Worm (Caenorhabditis elegans) whole organism, L2 larva: ENCODE results near the gene Y48B6A.13.

Experiments
- C34F6.9 ChIP-seq: fragments of 150-350 bp; optimal IDR thresholded peaks from 2 replicates; lab custom pipeline; 2014; ENCODE audit warnings: missing biosample characterization, missing genetic modification characterization
- F13H6.1 ChIP-seq: sonication (generic microtip); optimal IDR thresholded peaks from 2 replicates; lab custom pipeline; 2016; ENCODE audit warnings: missing genetic modification characterization, missing compliant biosample characterization
- R02D3.7 ChIP-seq: fragments of 150-350 bp; optimal IDR thresholded peaks from 2 replicates; lab custom pipeline; 2014; ENCODE audit warnings: missing biosample characterization, missing genetic modification characterization
- Y55F3AM.14 ChIP-seq: fragments of 200-800 bp; sonication (Bioruptor generic); optimal IDR thresholded peaks from 2 replicates; lab custom pipeline; 2018; ENCODE audit warnings: mild to moderate bottlenecking, missing genetic modification characterization, missing compliant biosample characterization
- aly-2 ChIP-seq: fragments of 150-350 bp; optimal IDR thresholded peaks from 2 replicates; lab custom pipeline; 2014; ENCODE audit warnings: missing biosample characterization, missing genetic modification characterization
- ama-1 ChIP-seq: fragments of 150-350 bp; optimal IDR thresholded peaks from 2 replicates; lab custom pipeline; 2018; ENCODE audit warnings: inconsistent platforms
- ceh-16 ChIP-seq: fragments of 150-350 bp; optimal IDR thresholded peaks from 2 replicates; lab custom pipeline; 2014; ENCODE audit warnings: missing biosample characterization, missing genetic modification characterization
- elt-3 ChIP-seq: sonication (generic microtip); optimal IDR thresholded peaks from 2 replicates; lab custom pipeline; 2017; ENCODE audit warnings: missing biosample characterization, missing genetic modification characterization
- gmeb-1 ChIP-seq: fragments of 150-350 bp; optimal IDR thresholded peaks from 2 replicates; lab custom pipeline; 2014; ENCODE audit warnings: missing biosample characterization, missing genetic modification characterization
- lin-11 ChIP-seq: fragments of 150-350 bp; sonication (generic microtip); optimal IDR thresholded peaks from 2 replicates; lab custom pipeline; 2014; ENCODE audit warnings: missing biosample characterization, missing genetic modification characterization, inconsistent platforms, mixed read lengths
- lin-39 ChIP-seq: fragments of 150-350 bp; optimal IDR thresholded peaks from 2 replicates; lab custom pipeline; 2014; ENCODE audit warnings: missing biosample characterization, missing genetic modification reagents, missing genetic modification characterization
- mab-5 ChIP-seq: fragments of 150-350 bp; optimal IDR thresholded peaks from 2 replicates; lab custom pipeline; 2014; ENCODE audit warnings: missing biosample characterization, missing genetic modification characterization
- mdl-1 ChIP-seq, 2 experiments: fragments of 150-350 bp in 1 of 2; sonication (generic microtip) in 1 of 2; optimal IDR thresholded peaks; 2 replicates each; lab custom pipeline; 2017; ENCODE audit warnings: missing biosample characterization in 2 of 2, missing genetic modification characterization in 2 of 2
- nhr-10 ChIP-seq: sonication (generic microtip); optimal IDR thresholded peaks from 2 replicates; lab custom pipeline; 2017; ENCODE audit warnings: missing biosample characterization, missing genetic modification characterization
- nhr-12 ChIP-seq: fragments of 150-350 bp; optimal IDR thresholded peaks from 2 replicates; lab custom pipeline; 2014; ENCODE audit warnings: missing biosample characterization, missing genetic modification characterization
- nhr-129 ChIP-seq: fragments of 150-350 bp; optimal IDR thresholded peaks from 2 replicates; lab custom pipeline; 2014; ENCODE audit warnings: missing biosample characterization, missing genetic modification characterization
- nhr-23 ChIP-seq: fragments of 150-350 bp; optimal IDR thresholded peaks from 2 replicates; lab custom pipeline; 2014; ENCODE audit warnings: missing biosample characterization, missing genetic modification reagents, missing genetic modification characterization
- nhr-237 ChIP-seq: fragments of 150-350 bp; optimal IDR thresholded peaks from 2 replicates; lab custom pipeline; 2014; ENCODE audit warnings: missing biosample characterization, missing genetic modification characterization
- nhr-6 ChIP-seq: fragments of 150-350 bp; optimal IDR thresholded peaks from 2 replicates; lab custom pipeline; 2014; ENCODE audit warnings: missing biosample characterization, missing genetic modification characterization
- nhr-77 ChIP-seq: fragments of 150-350 bp; optimal IDR thresholded peaks from 2 replicates; lab custom pipeline; 2014; ENCODE audit warnings: missing biosample characterization, missing genetic modification characterization
- sem-4 ChIP-seq: fragments of 150-350 bp; optimal IDR thresholded peaks from 2 replicates; lab custom pipeline; 2014; ENCODE audit warnings: missing biosample characterization, missing genetic modification reagents, missing genetic modification characterization
- sma-3 ChIP-seq: sonication (generic microtip); optimal IDR thresholded peaks from 2 replicates; lab custom pipeline; 2016; ENCODE audit warnings: missing genetic modification reagents, missing genetic modification characterization, missing compliant biosample characterization
- sma-9 ChIP-seq, 2 experiments: fragments of 150-350 bp in 1 of 2; sonication (generic microtip) in 1 of 2; optimal IDR thresholded peaks; 2 replicates each; lab custom pipeline; 2014 to 2016; ENCODE audit warnings: missing genetic modification characterization in 2 of 2, mild to moderate bottlenecking in 1 of 2, missing biosample characterization in 1 of 2, missing compliant biosample characterization in 1 of 2, missing genetic modification reagents in 1 of 2, moderate library complexity in 1 of 2
- snpc-4 ChIP-seq: fragments of 150-350 bp; optimal IDR thresholded peaks from 2 replicates; lab custom pipeline; 2014; ENCODE audit warnings: missing biosample characterization, missing genetic modification characterization
- zag-1 ChIP-seq: fragments of 150-350 bp; optimal IDR thresholded peaks from 2 replicates; lab custom pipeline; 2014; ENCODE audit warnings: missing biosample characterization, missing genetic modification characterization
- ztf-11 ChIP-seq: sonication (generic microtip); optimal IDR thresholded peaks from 2 replicates; lab custom pipeline; 2017; ENCODE audit warnings: missing biosample characterization, missing genetic modification characterization

Gene Y48B6A.13

DNA sequence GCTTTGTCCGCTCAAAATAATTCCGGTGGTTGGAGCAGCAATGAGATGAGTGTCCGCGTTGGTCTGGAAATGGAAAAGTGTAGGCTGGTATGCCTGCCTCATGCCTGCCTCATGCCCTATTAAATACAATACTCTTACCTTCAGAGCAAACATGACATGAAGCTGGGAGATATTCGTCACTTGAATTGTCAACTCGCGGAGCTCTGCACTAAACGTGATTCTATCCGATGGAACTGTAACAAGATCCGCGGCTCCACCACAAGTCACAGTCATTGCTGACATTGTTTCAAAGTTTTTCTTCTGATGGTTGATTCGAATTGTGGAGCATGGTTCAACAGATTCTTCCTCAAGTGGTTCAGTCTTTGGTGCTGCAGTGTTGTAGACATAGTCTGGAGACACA lies 52.9 kb downstream of the Y48B6A.13 start:
- TF ChIP-seq nhr-129 (tag; lab: Kevin White, UChicago), result no peak
- no peak for TF ChIP-seq lin-11 (tag; lab: Kevin White, UChicago)
- no peak for TF ChIP-seq nhr-12 (tag; lab: Kevin White, UChicago)
- TF ChIP-seq aly-2, result no peak
- TF ChIP-seq nhr-237 (tag; lab: Kevin White, UChicago), result no peak
- no peak for TF ChIP-seq R02D3.7 (tag; lab: Kevin White, UChicago)
- no peak for TF ChIP-seq nhr-23
- no peak for TF ChIP-seq ceh-16 (tag; lab: Kevin White, UChicago)
- TF ChIP-seq mab-5 (tag; lab: Kevin White, UChicago), result no peak
- no peak for TF ChIP-seq F13H6.1 (tag; lab: Kevin White, UChicago)
- no peak for TF ChIP-seq ama-1
- no peak for TF ChIP-seq nhr-10 (tag; lab: Kevin White, UChicago)
- no peak for TF ChIP-seq nhr-77 (tag; lab: Kevin White, UChicago)
- TF ChIP-seq gmeb-1 (tag; lab: Kevin White, UChicago), result no peak
- TF ChIP-seq sma-9 (GFP tag; optimal IDR thresholded peaks at IDR 0.05; lab: Kevin White, UChicago), result no peak
- no peak for TF ChIP-seq sma-9 (tag; optimal IDR thresholded peaks at IDR 0.05; lab: Kevin White, UChicago)
- TF ChIP-seq snpc-4 (tag; lab: Kevin White, UChicago), result no peak

DNA sequence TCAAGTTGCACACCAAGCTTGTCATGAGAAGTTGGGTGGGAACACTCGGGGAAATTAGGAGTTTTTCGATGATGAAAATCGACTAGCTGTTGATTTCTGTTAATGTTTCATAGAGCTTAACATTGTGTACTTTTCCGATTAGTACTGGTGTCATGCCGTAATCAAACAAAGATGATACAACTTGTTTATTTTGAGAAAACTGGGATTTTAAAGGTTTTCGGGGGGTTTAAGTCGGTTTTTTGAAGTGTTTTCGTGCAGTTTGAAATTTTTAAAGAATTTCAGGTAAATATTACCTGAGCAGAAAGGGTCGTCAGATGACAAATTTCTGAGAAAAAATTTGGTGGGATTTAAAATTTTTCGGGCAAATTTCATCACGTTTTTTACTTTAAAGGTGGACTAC lies 54.5 kb downstream of the Y48B6A.13 start, which contains the start of gene eat-2:
Gene eat-2 (minus strand): TSS at position 101 of the 400 bp plus-strand sequence.
- TF ChIP-seq ceh-16 (tag; lab: Kevin White, UChicago) (no peak), elt-3 (tag; lab: Kevin White, UChicago) (no peak), ztf-11 (tag; lab: Kevin White, UChicago) (no peak), nhr-12 (tag; lab: Kevin White, UChicago) (no peak), sma-3 (GFP tag; lab: Kevin White, UChicago) (no peak), gmeb-1 (tag; lab: Kevin White, UChicago) (no peak), mdl-1 (tag; optimal IDR thresholded peaks at IDR 0.05; lab: Kevin White, UChicago) (no peak), C34F6.9 (no peak), mab-5 (tag; lab: Kevin White, UChicago) (no peak), zag-1 (no peak), ama-1 (no peak), Y55F3AM.14 (GFP tag; lab: Kevin White, UChicago) (no peak), sem-4 (tag; lab: Kevin White, UChicago) (no peak), F13H6.1 (tag; lab: Kevin White, UChicago) (no peak), nhr-6 (tag; lab: Kevin White, UChicago) (no peak), lin-39 (tag; lab: Kevin White, UChicago) (no peak)
